Fruit fly (Drosophila melanogaster) whole organism, embryonic: ENCODE data around the gene Irc.
A peak's percentile ranks its signal among the peaks of the same experiment; 100 is the strongest.

Experiments
- Atf-2 ChIP-seq: fragments of 200-800 bp; sonication (Bioruptor generic); optimal IDR thresholded peaks from 2 replicates; lab custom pipeline; 2016; ENCODE audit warnings: missing biosample characterization, missing genetic modification characterization
- B-H2 ChIP-seq: fragments of 200-800 bp; sonication (Bioruptor generic); optimal IDR thresholded peaks from 2 replicates; lab custom pipeline; 2018; ENCODE audit warnings: missing biosample characterization, mild to moderate bottlenecking, missing genetic modification characterization
- CG10366 ChIP-seq: fragments of 200-800 bp; sonication (Bioruptor generic); IDR thresholded peaks from 2 replicates; pipeline ENCODE4 v1.3.6; 2022; ENCODE audit warnings: missing biosample characterization, missing genetic modification characterization
- CG10654 ChIP-seq: fragments of 200-800 bp; sonication (Bioruptor generic); optimal IDR thresholded peaks from 2 replicates; lab custom pipeline; 2016; ENCODE audit warnings: missing biosample characterization, missing genetic modification characterization
- CG10959 ChIP-seq: fragments of 200-800 bp; sonication (Bioruptor generic); IDR thresholded peaks from 2 replicates; pipeline ENCODE4 v1.3.6; 2022; ENCODE audit warnings: missing biosample characterization, missing genetic modification characterization
- CG12155 ChIP-seq: fragments of 200-800 bp; sonication (Bioruptor generic); optimal IDR thresholded peaks from 3 replicates; lab custom pipeline; 2016; ENCODE audit warnings: missing biosample characterization, missing genetic modification characterization
- CG14860 ChIP-seq: fragments of 200-800 bp; sonication (Bioruptor generic); IDR thresholded peaks from 3 replicates; pipeline ENCODE4 v1.3.6; 2022; ENCODE audit warnings: missing biosample characterization, missing genetic modification characterization; ENCODE audit not compliant: partially characterized antibody
- CG14965 ChIP-seq: fragments of 200-800 bp; sonication (Bioruptor generic); optimal IDR thresholded peaks from 2 replicates; lab custom pipeline; 2016; ENCODE audit warnings: missing biosample characterization, missing genetic modification characterization, borderline replicate concordance
- CG1647 ChIP-seq: fragments of 200-800 bp; sonication (Bioruptor generic); optimal IDR thresholded peaks from 3 replicates; lab custom pipeline; 2016; ENCODE audit warnings: missing biosample characterization, missing genetic modification characterization
- CG2116 ChIP-seq: fragments of 200-800 bp; sonication (Bioruptor generic); optimal IDR thresholded peaks from 3 replicates; lab custom pipeline; 2018; ENCODE audit warnings: missing biosample characterization, mild to moderate bottlenecking, missing genetic modification characterization
- CG4282 ChIP-seq: fragments of 200-800 bp; sonication (Bioruptor generic); optimal IDR thresholded peaks from 2 replicates; lab custom pipeline; 2016; ENCODE audit warnings: missing biosample characterization, missing genetic modification characterization
- CG7372 ChIP-seq: fragments of 200-800 bp; sonication (Bioruptor generic); IDR thresholded peaks from 2 replicates; pipeline ENCODE4 v1.3.6; 2022; ENCODE audit warnings: missing biosample characterization, missing genetic modification characterization
- CG8281 ChIP-seq: fragments of 200-800 bp; sonication (Bioruptor generic); optimal IDR thresholded peaks from 2 replicates; lab custom pipeline; 2018; ENCODE audit warnings: missing biosample characterization, mild to moderate bottlenecking, missing genetic modification characterization, moderate library complexity
- CG8388 ChIP-seq: fragments of 200-800 bp; sonication (Bioruptor generic); optimal IDR thresholded peaks from 2 replicates; lab custom pipeline; 2019; ENCODE audit warnings: missing biosample characterization, mild to moderate bottlenecking, missing genetic modification characterization, moderate library complexity
- CG8765 ChIP-seq: fragments of 200-800 bp; sonication (Bioruptor generic); IDR thresholded peaks from 2 replicates; pipeline ENCODE4 v1.3.6; 2022; ENCODE audit warnings: missing biosample characterization, missing genetic modification characterization
- CG9797 ChIP-seq: fragments of 200-800 bp; sonication (Bioruptor generic); optimal IDR thresholded peaks from 3 replicates; lab custom pipeline; 2018; ENCODE audit warnings: missing biosample characterization, mild to moderate bottlenecking, missing genetic modification characterization
- CkIIα-i1 ChIP-seq: fragments of 200-800 bp; sonication (Bioruptor generic); IDR thresholded peaks from 2 replicates; pipeline ENCODE4 v1.3.6; 2022; ENCODE audit warnings: missing biosample characterization, missing genetic modification characterization
- CrebB ChIP-seq: fragments of 200-800 bp; sonication (Bioruptor generic); optimal IDR thresholded peaks from 3 replicates; lab custom pipeline; 2018; ENCODE audit warnings: missing biosample characterization, mild to moderate bottlenecking, missing genetic modification characterization
- Gsc ChIP-seq: fragments of 200-800 bp; sonication (Bioruptor generic); IDR thresholded peaks from 2 replicates; pipeline ENCODE4 v1.3.6; 2022; ENCODE audit warnings: missing biosample characterization, missing genetic modification characterization
- H15 ChIP-seq: fragments of 200-800 bp; sonication (Bioruptor generic); IDR thresholded peaks from 3 replicates; pipeline ENCODE4 v1.3.6; 2022; ENCODE audit warnings: missing biosample characterization, missing genetic modification characterization
- Max ChIP-seq: fragments of 200-800 bp; sonication (Bioruptor generic); optimal IDR thresholded peaks from 2 replicates; lab custom pipeline; 2016; ENCODE audit warnings: missing biosample characterization, mild to moderate bottlenecking, missing genetic modification characterization
- Nf-YA ChIP-seq: fragments of 200-800 bp; sonication (Bioruptor generic); IDR thresholded peaks from 2 replicates; pipeline ENCODE4 v1.3.6; 2022; ENCODE audit warnings: missing biosample characterization, missing genetic modification characterization
- Oli ChIP-seq: fragments of 200-800 bp; sonication (Bioruptor generic); optimal IDR thresholded peaks from 2 replicates; lab custom pipeline; 2018; ENCODE audit warnings: missing biosample characterization, mild to moderate bottlenecking, missing genetic modification characterization, moderate library complexity
- Opbp ChIP-seq: fragments of 200-800 bp; sonication (Bioruptor generic); IDR thresholded peaks from 3 replicates; pipeline ENCODE4 v1.3.6; 2022; ENCODE audit warnings: missing biosample characterization, missing genetic modification characterization; ENCODE audit not compliant: partially characterized antibody
- Sin3A ChIP-seq: fragments of >200 bp; optimal IDR thresholded peaks from 2 replicates; lab custom pipeline; 2018
- Ssrp ChIP-seq: fragments of 200-800 bp; sonication (Bioruptor generic); optimal IDR thresholded peaks from 2 replicates; lab custom pipeline; 2018; ENCODE audit warnings: missing biosample characterization, mild to moderate bottlenecking, missing genetic modification characterization, moderate library complexity
- ac ChIP-seq: fragments of 200-800 bp; sonication (Bioruptor generic); optimal IDR thresholded peaks from 3 replicates; lab custom pipeline; 2017; ENCODE audit warnings: missing biosample characterization, mild to moderate bottlenecking, missing genetic modification characterization
- cas ChIP-seq: fragments of 200-800 bp; sonication (Bioruptor generic); IDR thresholded peaks from 2 replicates; pipeline ENCODE4 v1.3.6; 2022; ENCODE audit warnings: missing biosample characterization, missing genetic modification characterization
- cg ChIP-seq: fragments of 200-800 bp; sonication (Bioruptor generic); optimal IDR thresholded peaks from 3 replicates; lab custom pipeline; 2019; ENCODE audit warnings: missing biosample characterization, mild to moderate bottlenecking, missing genetic modification characterization, moderate library complexity
- cwo ChIP-seq: fragments of 200-800 bp; sonication (Bioruptor generic); optimal IDR thresholded peaks from 3 replicates; lab custom pipeline; 2017; ENCODE audit warnings: missing biosample characterization, missing genetic modification characterization, mild to moderate bottlenecking, moderate library complexity, missing genetic modification reagents
- dati ChIP-seq: fragments of 200-800 bp; sonication (Bioruptor generic); IDR thresholded peaks from 2 replicates; pipeline ENCODE4 v1.3.6; 2022; ENCODE audit warnings: missing biosample characterization, missing genetic modification characterization
- eyg ChIP-seq: fragments of 200-800 bp; sonication (Bioruptor generic); optimal IDR thresholded peaks from 3 replicates; lab custom pipeline; 2016; ENCODE audit warnings: missing biosample characterization, missing genetic modification characterization
- gcm2 ChIP-seq: fragments of 200-800 bp; sonication (Bioruptor generic); optimal IDR thresholded peaks from 2 replicates; lab custom pipeline; 2016; ENCODE audit warnings: missing biosample characterization, missing genetic modification characterization
- hb ChIP-seq: fragments of 200-800 bp; sonication (Bioruptor generic); IDR thresholded peaks from 3 replicates; pipeline ENCODE4 v1.3.6; 2022; ENCODE audit warnings: missing biosample characterization, missing genetic modification characterization; ENCODE audit not compliant: partially characterized antibody
- insv ChIP-seq, 2 experiments: fragments of 200-800 bp; sonication (Bioruptor generic); optimal IDR thresholded peaks; 3 replicates each; lab custom pipeline; 2016 to 2018; ENCODE audit warnings: missing biosample characterization in 2 of 2, missing genetic modification characterization in 2 of 2
- lilli ChIP-seq: fragments of 200-800 bp; sonication (Bioruptor generic); optimal IDR thresholded peaks from 3 replicates; lab custom pipeline; 2016; ENCODE audit warnings: missing biosample characterization, missing genetic modification characterization
- maf-S ChIP-seq: fragments of 200-800 bp; sonication (Bioruptor generic); optimal IDR thresholded peaks from 2 replicates; lab custom pipeline; 2016; ENCODE audit warnings: missing biosample characterization, missing genetic modification characterization
- nau ChIP-seq: fragments of 200-800 bp; sonication (Bioruptor generic); optimal IDR thresholded peaks from 3 replicates; lab custom pipeline; 2017; ENCODE audit warnings: missing biosample characterization, mild to moderate bottlenecking, missing genetic modification characterization, missing genetic modification reagents
- phol ChIP-seq: fragments of 200-800 bp; sonication (Bioruptor generic); optimal IDR thresholded peaks from 3 replicates; lab custom pipeline; 2018; ENCODE audit warnings: missing biosample characterization, mild to moderate bottlenecking, missing genetic modification characterization, moderate library complexity
- repo ChIP-seq: fragments of 200-800 bp; sonication (Bioruptor generic); optimal IDR thresholded peaks from 2 replicates; lab custom pipeline; 2016; ENCODE audit warnings: missing biosample characterization, missing genetic modification characterization
- sc ChIP-seq, 3 experiments: fragments of >200 bp in 2 of 3; fragments of 200-800 bp in 1 of 3; sonication (Bioruptor generic) in 1 of 3; optimal IDR thresholded peaks; 2 replicates in 2 of 3; 3 replicates in 1 of 3; lab custom pipeline; 2017; ENCODE audit warnings: mild to moderate bottlenecking in 1 of 3, missing biosample characterization in 1 of 3, missing genetic modification characterization in 1 of 3, missing genetic modification reagents in 1 of 3
- sd ChIP-seq: fragments of 200-800 bp; sonication (Bioruptor generic); optimal IDR thresholded peaks from 3 replicates; lab custom pipeline; 2018; ENCODE audit warnings: missing biosample characterization, mild to moderate bottlenecking, missing genetic modification characterization, moderate library complexity
- sna ChIP-seq: fragments of 200-800 bp; sonication (Bioruptor generic); IDR thresholded peaks from 2 replicates; pipeline ENCODE4 v1.3.6; 2022; ENCODE audit warnings: missing biosample characterization, missing genetic modification characterization; ENCODE audit not compliant: partially characterized antibody
- tio ChIP-seq: fragments of 200-800 bp; sonication (Bioruptor generic); optimal IDR thresholded peaks from 2 replicates; lab custom pipeline; 2017; ENCODE audit warnings: missing biosample characterization, missing genetic modification characterization, inconsistent platforms
- trem ChIP-seq: fragments of 200-800 bp; optimal IDR thresholded peaks from 3 replicates; lab custom pipeline; 2019; ENCODE audit warnings: missing biosample characterization, mild to moderate bottlenecking, missing genetic modification characterization, moderate library complexity
- tup ChIP-seq: fragments of 200-800 bp; sonication (Bioruptor generic); optimal IDR thresholded peaks from 2 replicates; lab custom pipeline; 2016; ENCODE audit warnings: missing biosample characterization, mild to moderate bottlenecking, missing genetic modification characterization, moderate library complexity
- vvl ChIP-seq: fragments of 200-800 bp; sonication (Bioruptor generic); IDR thresholded peaks from 2 replicates; pipeline ENCODE4 v1.3.6; 2022; ENCODE audit warnings: missing biosample characterization, missing genetic modification characterization

Gene Irc

dm6 chr3R:16969361-16970355, 33.0 kb upstream of the Irc start (continued):
- TF ChIP-seq CG1647 (GFP tag; lab: Kevin White, UChicago) = no peak
- no peak for TF ChIP-seq tup (GFP tag; lab: Kevin White, UChicago)
- TF ChIP-seq Opbp (GFP tag; lab: Robert Waterston, UW) = peak; percentile 26; the same call in 2 of the 3 replicates
- peak; percentile 60 for TF ChIP-seq CG10366 (GFP tag; lab: Robert Waterston, UW)
- TF ChIP-seq lilli = peak; percentile 67
- no peak for TF ChIP-seq hb (GFP tag; lab: Robert Waterston, UW)
- TF ChIP-seq CG12155 (GFP tag; lab: Kevin White, UChicago) = peak; percentile 54
- peak; percentile 64 for TF ChIP-seq trem
- no peak for TF ChIP-seq Sin3A
- peak; percentile 61 for TF ChIP-seq B-H2 (GFP tag; lab: Kevin White, UChicago)
- no peak for TF ChIP-seq CG4282 (GFP tag; lab: Kevin White, UChicago)
- 0 out of 2 replicates have a peak, but pooled peaks have one; percentile 30 for TF ChIP-seq CG8765 (GFP tag; lab: Robert Waterston, UW)
- TF ChIP-seq sd = peak; percentile 67
- TF ChIP-seq CG7372 (GFP tag; lab: Robert Waterston, UW) = peak; percentile 50; the same call in 1 of the 2 replicates
- no peak for TF ChIP-seq CG14965 (GFP tag; lab: Kevin White, UChicago)
- TF ChIP-seq Nf-YA = no peak
- peak in 1 of 2 experiments; percentile 87 for TF ChIP-seq insv (GFP tag; optimal IDR thresholded peaks at IDR 0.05; lab: Kevin White, UChicago)
- no peak for TF ChIP-seq nau (GFP tag; lab: Kevin White, UChicago)
- no peak for TF ChIP-seq CG14860 (GFP tag; lab: Robert Waterston, UW)
- TF ChIP-seq H15 (GFP tag; lab: Robert Waterston, UW) = peak; percentile 39; the same call in 2 of the 3 replicates
- no peak for TF ChIP-seq Max (GFP tag; lab: Kevin White, UChicago)
- TF ChIP-seq gcm2 (GFP tag; lab: Kevin White, UChicago) = no peak
- TF ChIP-seq CG10654 (GFP tag; lab: Kevin White, UChicago) = peak; percentile 45
- peak; percentile 31 for TF ChIP-seq tio (GFP tag; lab: Kevin White, UChicago)
- no peak for TF ChIP-seq maf-S (GFP tag; lab: Kevin White, UChicago)
- TF ChIP-seq CG8388 (GFP tag; lab: Kevin White, UChicago) = peak; percentile 68
- TF ChIP-seq vvl = peak; percentile 86
- TF ChIP-seq Gsc (GFP tag; lab: Robert Waterston, UW) = no peak
- TF ChIP-seq eyg (GFP tag; lab: Kevin White, UChicago) = no peak
- TF ChIP-seq CrebB (tag; lab: Kevin White, UChicago) = peak; percentile 1
- no peak for TF ChIP-seq CG10959 (GFP tag; lab: Robert Waterston, UW)
- no peak for TF ChIP-seq Ssrp (tag; lab: Kevin White, UChicago)
- TF ChIP-seq sc (optimal IDR thresholded peaks at IDR 0.05; lab: Kevin White, UChicago) = no peak
- peak; percentile 21 for TF ChIP-seq sc (GFP tag; optimal IDR thresholded peaks at IDR 0.05; lab: Kevin White, UChicago)
- no peak for TF ChIP-seq Atf-2 (GFP tag; lab: Kevin White, UChicago)
- TF ChIP-seq Oli (tag; lab: Kevin White, UChicago) = peak; percentile 71
- peak; percentile 0 for TF ChIP-seq repo
- TF ChIP-seq CG8281 (tag; lab: Kevin White, UChicago) = no peak
- peak; percentile 97 for TF ChIP-seq cg (GFP tag; lab: Kevin White, UChicago)
- no peak for TF ChIP-seq CkIIα-i1 (GFP tag; lab: Robert Waterston, UW)
- no peak for TF ChIP-seq dati (GFP tag; lab: Robert Waterston, UW)
- TF ChIP-seq cas = no peak
- no peak for TF ChIP-seq cwo
- no peak for TF ChIP-seq CG9797 (GFP tag; lab: Kevin White, UChicago)
- peak; percentile 77 for TF ChIP-seq phol (tag; lab: Kevin White, UChicago)
- peak; percentile 33 for TF ChIP-seq CG2116
- TF ChIP-seq ac (GFP tag; lab: Kevin White, UChicago) = no peak
- TF ChIP-seq sna (GFP tag; lab: Robert Waterston, UW) = no peak
